Fruit fly (Drosophila melanogaster) whole organism, pupa: Measurements from ENCODE around the gene CG3348.

Source experiments
- CG12605 ChIP-seq: fragments of 200-800 bp; sonication (Bioruptor generic); IDR thresholded peaks from 2 replicates; pipeline ENCODE4 v1.3.6; 2022; ENCODE audit warnings: missing biosample characterization, missing genetic modification characterization
- CG13204 ChIP-seq: fragments of 200-800 bp; sonication (Bioruptor generic); optimal IDR thresholded peaks from 2 replicates; lab custom pipeline; 2018; ENCODE audit warnings: missing biosample characterization, mild to moderate bottlenecking, missing genetic modification characterization, moderate library complexity
- CG14655 ChIP-seq: fragments of 200-800 bp; sonication (Bioruptor generic); optimal IDR thresholded peaks from 3 replicates; lab custom pipeline; 2017; ENCODE audit warnings: mild to moderate bottlenecking, missing biosample characterization, missing genetic modification reagents, missing genetic modification characterization
- CG34367 ChIP-seq: fragments of 200-800 bp; sonication (Bioruptor generic); optimal IDR thresholded peaks from 2 replicates; lab custom pipeline; 2018; ENCODE audit warnings: missing biosample characterization, mild to moderate bottlenecking, missing genetic modification characterization
- EcR ChIP-seq: fragments of 200-800 bp; sonication (Bioruptor generic); optimal IDR thresholded peaks from 3 replicates; lab custom pipeline; 2019; ENCODE audit warnings: missing biosample characterization, missing genetic modification characterization, mild to moderate bottlenecking, moderate library complexity, missing genetic modification reagents
- Ets98B ChIP-seq: fragments of 200-800 bp; sonication (Bioruptor generic); IDR thresholded peaks from 2 replicates; pipeline ENCODE4 v1.3.6; 2022; ENCODE audit warnings: missing biosample characterization, missing genetic modification characterization
- Snoo ChIP-seq: fragments of 200-800 bp; sonication (Bioruptor generic); optimal IDR thresholded peaks from 3 replicates; lab custom pipeline; 2017; ENCODE audit warnings: missing biosample characterization, mild to moderate bottlenecking, missing genetic modification characterization, inconsistent platforms
- gl ChIP-seq: fragments of 200-800 bp; sonication (Bioruptor generic); optimal IDR thresholded peaks from 2 replicates; lab custom pipeline; 2018; ENCODE audit warnings: missing biosample characterization, mild to moderate bottlenecking, missing genetic modification characterization

DNA sequence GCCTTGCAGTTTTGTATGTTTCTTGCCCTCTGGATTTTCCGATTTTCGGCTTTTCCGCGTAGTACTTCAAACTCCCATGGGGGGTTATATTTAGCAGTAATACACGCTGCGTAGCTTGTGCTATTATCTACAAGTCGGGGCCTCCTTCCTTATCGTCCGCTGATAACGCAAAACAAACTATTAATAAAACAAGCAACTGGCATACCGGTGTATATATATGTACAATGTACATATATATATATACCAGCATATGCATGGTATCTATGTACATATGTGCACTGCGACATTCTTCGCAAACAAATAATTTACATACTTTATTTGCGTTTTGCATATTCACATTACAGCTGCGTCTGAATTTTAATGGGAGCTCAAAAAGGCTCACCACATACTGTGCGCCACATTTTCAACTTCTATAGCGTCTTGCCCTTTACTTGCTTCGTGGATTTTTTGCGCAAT lies 38.1 kb downstream of the CG3348 start:
- TF ChIP-seq gl (no peak), Snoo (no peak), EcR (GFP tag; lab: Kevin White, UChicago) (peak; percentile 24), Ets98B (GFP tag; lab: Robert Waterston, UW) (no peak), CG13204 (GFP tag; lab: Kevin White, UChicago) (no peak), CG14655 (GFP tag; lab: Kevin White, UChicago) (no peak), CG34367 (peak; percentile 19), CG12605 (GFP tag; lab: Robert Waterston, UW) (no peak)
